Worm (Caenorhabditis elegans): ENCODE measurements around the gene F56B3.4.

F56B3.4 gene

DNA sequence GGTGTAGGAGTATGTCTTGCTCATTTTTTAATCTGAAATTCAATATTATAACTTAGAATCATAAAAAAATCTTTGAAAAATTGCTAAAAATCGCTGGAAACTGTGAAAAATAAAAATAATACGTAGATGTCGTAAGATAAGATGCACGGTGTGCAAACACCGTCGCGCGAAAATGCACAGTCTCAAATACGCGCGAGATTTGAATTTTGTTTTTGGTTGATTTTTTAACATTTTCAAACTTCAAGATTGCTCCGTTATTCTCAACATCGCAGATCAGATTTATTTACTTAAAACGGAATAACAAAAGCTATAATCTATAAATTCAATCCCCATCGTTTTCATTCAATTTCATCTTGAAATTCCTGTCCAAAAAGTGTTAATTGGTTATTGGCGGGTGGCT lies 48.0 kb upstream of the F56B3.4 start, which contains the start of gene Y55F3BR.6:
Gene Y55F3BR.6, minus strand, starts transcription at position 32 of the 400 bp plus-strand sequence.
- TF ChIP-seq lin-54 (GFP tag; optimal IDR thresholded peaks at IDR 0.05): peak; percentile 79
- no peak for TF ChIP-seq sea-2 (GFP tag; IDR thresholded peaks at IDR 0.05)
- no peak for TF ChIP-seq chd-7 (tag; optimal IDR thresholded peaks at IDR 0.05)
- no peak for TF ChIP-seq nhr-80 (tag; optimal IDR thresholded peaks at IDR 0.05)
- peak; percentile 30 for TF ChIP-seq dpl-1 (GFP tag; optimal IDR thresholded peaks at IDR 0.05)
- TF ChIP-seq mes-4 (tag; optimal IDR thresholded peaks at IDR 0.05): no peak
- no peak for TF ChIP-seq ceh-27 (GFP tag; optimal IDR thresholded peaks at IDR 0.05)
- TF ChIP-seq snpc-4 (GFP tag; optimal IDR thresholded peaks at IDR 0.05): no peak
- TF ChIP-seq snpc-4 (tag; optimal IDR thresholded peaks at IDR 0.05): no peak
- TF ChIP-seq madf-6 (GFP tag; IDR thresholded peaks at IDR 0.05): peak; percentile 23; the same call in 1 of the 2 replicates
- no peak for TF ChIP-seq unc-130 (GFP tag; optimal IDR thresholded peaks at IDR 0.05)
- TF ChIP-seq ztf-18 (tag; optimal IDR thresholded peaks at IDR 0.05): no peak
- TF ChIP-seq efl-1 (GFP tag; optimal IDR thresholded peaks at IDR 0.05): peak; percentile 61
- no peak for TF ChIP-seq let-526 (GFP tag; IDR thresholded peaks at IDR 0.05)
- TF ChIP-seq hlh-12 (tag; optimal IDR thresholded peaks at IDR 0.05): no peak
- no peak for TF ChIP-seq nhr-27 (tag; optimal IDR thresholded peaks at IDR 0.05)
- TF ChIP-seq lsy-27 (tag; optimal IDR thresholded peaks at IDR 0.05; ENCODE audit: borderline replicate concordance, insufficient read depth): no peak
- TF ChIP-seq dpff-1 (tag; optimal IDR thresholded peaks at IDR 0.05): no peak
- TF ChIP-seq D2030.7 (GFP tag; IDR thresholded peaks at IDR 0.05): no peak
- TF ChIP-seq ztf-22 (GFP tag; optimal IDR thresholded peaks at IDR 0.05): no peak
- no peak for TF ChIP-seq egrh-3 (GFP tag; IDR thresholded peaks at IDR 0.05)
- TF ChIP-seq lag-1 (GFP tag; IDR thresholded peaks at IDR 0.05): no peak
- no peak for TF ChIP-seq ceh-91 (GFP tag; IDR thresholded peaks at IDR 0.05)
- TF ChIP-seq tbx-9 (tag; optimal IDR thresholded peaks at IDR 0.05; ENCODE audit: borderline replicate concordance): no peak
- no peak for TF ChIP-seq mel-28 (tag; optimal IDR thresholded peaks at IDR 0.05; ENCODE audit: borderline replicate concordance)
- TF ChIP-seq lin-40 (tag; optimal IDR thresholded peaks at IDR 0.05): no peak
- no peak for TF ChIP-seq ceh-100 (GFP tag; IDR thresholded peaks at IDR 0.05)
- TF ChIP-seq egl-44 (GFP tag; IDR thresholded peaks at IDR 0.05): no peak
- no peak for TF ChIP-seq madf-10 (tag; optimal IDR thresholded peaks at IDR 0.05)
- TF ChIP-seq sptf-2 (GFP tag; optimal IDR thresholded peaks at IDR 0.05): no peak
- TF ChIP-seq lsl-1 (GFP tag; optimal IDR thresholded peaks at IDR 0.05): peak; percentile 27
- no peak for TF ChIP-seq lin-35 (GFP tag; optimal IDR thresholded peaks at IDR 0.05)
- no peak for TF ChIP-seq snpc-1.1 (tag; optimal IDR thresholded peaks at IDR 0.05; ENCODE audit: insufficient read depth)
- no peak for TF ChIP-seq F57C9.4 (tag; optimal IDR thresholded peaks at IDR 0.05)

ce11 chrIV:833517-833916 lies 39.4 kb upstream of the F56B3.4 start:
- TF ChIP-seq egrh-3 (GFP tag; IDR thresholded peaks at IDR 0.05) (no peak), ekl-4 (GFP tag; IDR thresholded peaks at IDR 0.05) (no peak), F23B12.7 (tag; optimal IDR thresholded peaks at IDR 0.05; ENCODE audit: insufficient read depth) (no peak), rcor-1 (GFP tag; IDR thresholded peaks at IDR 0.05) (no peak), efl-1 (GFP tag; optimal IDR thresholded peaks at IDR 0.05) (peak; percentile 5), cebp-1 (GFP tag; IDR thresholded peaks at IDR 0.05) (0 out of 2 replicates have a peak, but pooled peaks have one; percentile 11), cebp-1 (tag; optimal IDR thresholded peaks at IDR 0.05) (peak; percentile 29), F55B11.4 (tag; optimal IDR thresholded peaks at IDR 0.05; ENCODE audit: borderline replicate concordance, insufficient read depth) (no peak)
